Worm (Caenorhabditis elegans) whole organism, midembryonic: Measurements from ENCODE around the gene C10C5.3.

Experiments
- T22C8.4 ChIP-seq: fragments of 200-800 bp; sonication (Bioruptor generic); IDR thresholded peaks from 2 replicates; pipeline ENCODE4 v1.3.6; 2022; ENCODE audit warnings: missing genetic modification characterization, missing compliant biosample characterization
- cog-1 ChIP-seq: sonication (generic microtip); optimal IDR thresholded peaks from 2 replicates; lab custom pipeline; 2016; ENCODE audit warnings: missing genetic modification characterization, missing compliant biosample characterization
- flt-1 ChIP-seq: fragments of 200-800 bp; sonication (Bioruptor generic); IDR thresholded peaks from 2 replicates; pipeline ENCODE4 v1.3.6; 2022; ENCODE audit warnings: missing genetic modification characterization, missing compliant biosample characterization
- klf-2 ChIP-seq: fragments of 200-800 bp; sonication (Bioruptor generic); conservative IDR thresholded peaks from 2 replicates; pipeline ENCODE4 v1.3.6; 2022; ENCODE audit warnings: missing genetic modification reagents, missing genetic modification characterization, missing compliant biosample characterization
- med-1 ChIP-seq: sonication (generic microtip); optimal IDR thresholded peaks from 2 replicates; lab custom pipeline; 2017; ENCODE audit warnings: missing genetic modification characterization, mild to moderate bottlenecking, missing compliant biosample characterization, antibody characterized with exemption, missing genetic modification reagents; ENCODE audit not compliant: insufficient read depth
- ref-1 ChIP-seq: fragments of 200-800 bp; sonication (Bioruptor generic); conservative IDR thresholded peaks from 2 replicates; pipeline ENCODE4 v1.3.6; 2022; ENCODE audit warnings: missing genetic modification reagents, missing genetic modification characterization, missing compliant biosample characterization
- tab-1 ChIP-seq: fragments of 200-800 bp; sonication (Bioruptor generic); IDR thresholded peaks from 2 replicates; pipeline ENCODE4 v1.3.6; 2022; ENCODE audit warnings: missing genetic modification characterization, missing compliant biosample characterization
- ztf-23 ChIP-seq: fragments of 200-800 bp; sonication (Bioruptor generic); IDR thresholded peaks from 2 replicates; pipeline ENCODE4 v1.3.6; 2022; ENCODE audit warnings: missing genetic modification reagents, missing genetic modification characterization, missing compliant biosample characterization
- ztf-29 ChIP-seq: fragments of 200-800 bp; sonication (Bioruptor generic); IDR thresholded peaks from 2 replicates; pipeline ENCODE4 v1.3.6; 2022; ENCODE audit warnings: missing genetic modification reagents, missing genetic modification characterization, missing compliant biosample characterization

DNA sequence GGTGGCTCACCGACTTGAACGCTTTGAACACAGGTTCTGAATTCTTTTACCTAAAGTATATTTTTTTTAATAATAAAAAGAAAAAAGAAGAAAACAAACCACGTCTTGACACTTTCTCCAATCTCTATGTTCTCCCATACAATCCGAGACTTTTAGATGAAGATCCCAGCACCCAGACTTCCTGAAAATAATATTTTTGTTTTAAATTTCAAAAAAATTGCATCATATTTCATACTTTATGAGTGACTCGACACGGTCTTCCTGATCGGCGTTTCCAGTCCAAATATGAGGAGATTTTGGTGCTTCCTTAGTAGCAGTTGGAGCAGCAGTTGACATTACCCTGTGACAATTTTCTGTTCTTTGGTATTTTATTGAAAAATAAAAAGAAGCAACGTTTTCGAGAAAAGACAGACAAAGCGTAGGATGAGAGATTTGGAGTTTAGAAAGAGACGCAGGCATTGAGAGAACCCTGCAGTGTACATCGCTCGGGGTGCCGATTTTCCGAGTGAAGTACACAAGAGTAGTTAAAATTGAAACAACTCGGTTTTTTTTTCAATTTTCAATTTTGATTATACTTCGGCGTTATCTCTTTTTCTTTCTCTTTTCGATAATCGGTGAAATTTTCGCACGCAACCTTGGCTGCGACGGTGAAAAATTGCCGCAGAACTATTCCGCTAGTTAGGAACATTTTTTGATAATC lies 38.9 kb upstream of the C10C5.3 start, which contains the start of the genes coa-4 and T20D3.14:
- no peak for TF ChIP-seq cog-1 (tag; lab: Kevin White, UChicago)
- TF ChIP-seq ref-1: no peak
- no peak for TF ChIP-seq med-1 (GFP tag; lab: Kevin White, UChicago)
- no peak for TF ChIP-seq flt-1 (GFP tag; lab: Robert Waterston, UW)
- no peak for TF ChIP-seq klf-2 (GFP tag; lab: Robert Waterston, UW)
- TF ChIP-seq tab-1: no peak
- no peak for TF ChIP-seq ztf-29
- no peak for TF ChIP-seq ztf-23 (GFP tag; lab: Robert Waterston, UW)
- TF ChIP-seq T22C8.4 (GFP tag; lab: Robert Waterston, UW): no peak
